Worm (Caenorhabditis elegans) whole organism, early embryonic: ENCODE results near the gene M02D8.6.
"Not testable (repeated sequence)": the region's sequence is repeated elsewhere in the genome, so short reads cannot be mapped to it uniquely, and the experiment has no call there.

Experiments used
- B0310.2 ChIP-seq: sonication (generic microtip); optimal IDR thresholded peaks from 2 replicates; lab custom pipeline; 2016; ENCODE audit warnings: mild to moderate bottlenecking, missing genetic modification characterization, missing compliant biosample characterization
- F13C5.2 ChIP-seq: sonication (generic microtip); optimal IDR thresholded peaks from 2 replicates; lab custom pipeline; 2017; ENCODE audit warnings: mild to moderate bottlenecking, missing genetic modification characterization, inconsistent platforms, missing compliant biosample characterization
- aly-1 ChIP-seq: sonication (generic microtip); optimal IDR thresholded peaks from 2 replicates; lab custom pipeline; 2016; ENCODE audit warnings: missing genetic modification characterization, missing compliant biosample characterization
- ama-1 ChIP-seq: fragments of 150-350 bp; optimal IDR thresholded peaks from 2 replicates; lab custom pipeline; 2014
- ceh-13 ChIP-seq: fragments of 200-800 bp; sonication (Bioruptor generic); optimal IDR thresholded peaks from 2 replicates; lab custom pipeline; 2018; ENCODE audit warnings: mild to moderate bottlenecking, missing genetic modification characterization, missing compliant biosample characterization
- ceh-36 ChIP-seq: sonication (generic microtip); optimal IDR thresholded peaks from 2 replicates; lab custom pipeline; 2016; ENCODE audit warnings: missing genetic modification characterization, inconsistent platforms, missing compliant biosample characterization
- ets-7 ChIP-seq: sonication (generic microtip); optimal IDR thresholded peaks from 2 replicates; lab custom pipeline; 2016; ENCODE audit warnings: missing genotype, missing genetic modification characterization, missing compliant biosample characterization
- flt-1 ChIP-seq: fragments of 200-800 bp; sonication (Bioruptor generic); IDR thresholded peaks from 2 replicates; pipeline ENCODE4 v1.3.6; 2022; ENCODE audit warnings: missing genetic modification characterization, missing compliant biosample characterization
- hmbx-1 ChIP-seq: sonication (generic microtip); optimal IDR thresholded peaks from 2 replicates; lab custom pipeline; 2016; ENCODE audit warnings: mild to moderate bottlenecking, missing genetic modification characterization, missing compliant biosample characterization
- hmg-4 ChIP-seq: fragments of 200-800 bp; sonication (Bioruptor generic); optimal IDR thresholded peaks from 2 replicates; lab custom pipeline; 2018; ENCODE audit warnings: mild to moderate bottlenecking, missing genetic modification characterization, missing compliant biosample characterization
- hnd-1 ChIP-seq: sonication (generic microtip); optimal IDR thresholded peaks from 2 replicates; lab custom pipeline; 2016; ENCODE audit warnings: missing genetic modification characterization, missing compliant biosample characterization
- pes-1 ChIP-seq: fragments of 200-800 bp; sonication (Bioruptor generic); IDR thresholded peaks from 2 replicates; pipeline ENCODE4 v1.3.6; 2022; ENCODE audit warnings: missing genetic modification reagents, missing genetic modification characterization, missing compliant biosample characterization
- scrt-1 ChIP-seq: fragments of 200-800 bp; sonication (Bioruptor generic); IDR thresholded peaks from 2 replicates; pipeline ENCODE4 v1.3.6; 2022; ENCODE audit warnings: missing genetic modification characterization, missing compliant biosample characterization
- sea-1 ChIP-seq: fragments of 200-800 bp; sonication (Bioruptor generic); conservative IDR thresholded peaks from 2 replicates; pipeline ENCODE4 v1.3.6; 2022; ENCODE audit warnings: missing genetic modification characterization, missing compliant biosample characterization
- tbx-11 ChIP-seq: fragments of 200-800 bp; sonication (Bioruptor generic); IDR thresholded peaks from 2 replicates; pipeline ENCODE4 v1.3.6; 2022; ENCODE audit warnings: missing genetic modification characterization, missing compliant biosample characterization
- tbx-37 ChIP-seq: fragments of 200-800 bp; sonication (Bioruptor generic); conservative IDR thresholded peaks from 2 replicates; pipeline ENCODE4 v1.3.6; 2022; ENCODE audit warnings: missing genetic modification reagents, missing genetic modification characterization, missing compliant biosample characterization
- tra-4 ChIP-seq: sonication (generic microtip); optimal IDR thresholded peaks from 2 replicates; lab custom pipeline; 2017; ENCODE audit warnings: missing genetic modification characterization, missing compliant biosample characterization

M02D8.6 gene

ce11 chrX:8731822-8732221 is at the start of gene M02D8.6:
Gene M02D8.6 (minus strand): TSS chrX:8731922.
- not testable (repeated sequence) for TF ChIP-seq hnd-1 (tag; lab: Kevin White, UChicago); B0310.2; F13C5.2 (tag; lab: Kevin White, UChicago)

- TF ChIP-seq tbx-11 (GFP tag; lab: Robert Waterston, UW) = no peak
- TF ChIP-seq hnd-1 (tag; lab: Kevin White, UChicago) = no peak
- TF ChIP-seq hmbx-1 (tag; lab: Kevin White, UChicago) = no peak
- no peak for TF ChIP-seq ets-7 (tag; lab: Kevin White, UChicago)
- TF ChIP-seq ceh-13 = no peak
- TF ChIP-seq sea-1 (GFP tag; lab: Robert Waterston, UW) = no peak
- TF ChIP-seq scrt-1 = no peak
- no peak for TF ChIP-seq hmg-4 (GFP tag; lab: Kevin White, UChicago)
Observed at ce11 chrX:8778558-8778957, 46.8 kb upstream of the M02D8.6 start, which contains the start of gene ZK721.4. Gene ZK721.4 (plus strand): TSS chrX:8778858.

- TF ChIP-seq ets-7 (tag; lab: Kevin White, UChicago) (no peak), ceh-36 (tag; lab: Kevin White, UChicago) (no peak), hmg-4 (GFP tag; lab: Kevin White, UChicago) (no peak)
Observed at ce11 chrX:8770316-8770715, 38.6 kb upstream of the M02D8.6 start.

DNA sequence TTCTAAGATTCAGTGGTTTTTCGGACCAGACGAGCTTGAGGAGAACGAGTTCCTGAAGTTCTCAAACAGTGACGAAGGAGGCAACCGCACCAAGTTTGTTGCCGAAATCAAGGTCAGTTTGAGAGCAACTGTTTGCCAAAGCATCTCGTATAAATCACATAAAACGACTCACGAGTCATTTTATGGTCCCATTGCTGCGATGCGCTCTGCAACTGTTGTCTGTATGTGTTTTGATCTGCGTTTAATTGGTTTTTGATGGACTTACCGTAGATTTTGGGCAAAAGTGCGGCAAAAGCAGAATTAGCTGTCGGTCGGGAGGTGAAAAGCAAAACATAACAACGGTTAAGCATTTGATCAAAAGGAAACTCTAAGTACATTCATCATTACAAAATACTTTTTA is 32.3 kb upstream of the M02D8.6 start:
- TF ChIP-seq F13C5.2 (tag; lab: Kevin White, UChicago) (no peak), scrt-1 (no peak), ama-1 (lab: Kevin White, UChicago) (no peak), aly-1 (tag; lab: Kevin White, UChicago) (no peak), flt-1 (GFP tag; lab: Robert Waterston, UW) (no peak), tbx-37 (GFP tag; lab: Robert Waterston, UW) (no peak), tbx-11 (GFP tag; lab: Robert Waterston, UW) (no peak), tra-4 (tag; lab: Kevin White, UChicago) (no peak), hmbx-1 (tag; lab: Kevin White, UChicago) (no peak), ceh-13 (no peak), pes-1 (GFP tag; lab: Robert Waterston, UW) (no peak), ceh-36 (tag; lab: Kevin White, UChicago) (no peak), ets-7 (tag; lab: Kevin White, UChicago) (no peak), hnd-1 (tag; lab: Kevin White, UChicago) (no peak), sea-1 (GFP tag; lab: Robert Waterston, UW) (no peak), hmg-4 (GFP tag; lab: Kevin White, UChicago) (no peak), B0310.2 (no peak)

DNA sequence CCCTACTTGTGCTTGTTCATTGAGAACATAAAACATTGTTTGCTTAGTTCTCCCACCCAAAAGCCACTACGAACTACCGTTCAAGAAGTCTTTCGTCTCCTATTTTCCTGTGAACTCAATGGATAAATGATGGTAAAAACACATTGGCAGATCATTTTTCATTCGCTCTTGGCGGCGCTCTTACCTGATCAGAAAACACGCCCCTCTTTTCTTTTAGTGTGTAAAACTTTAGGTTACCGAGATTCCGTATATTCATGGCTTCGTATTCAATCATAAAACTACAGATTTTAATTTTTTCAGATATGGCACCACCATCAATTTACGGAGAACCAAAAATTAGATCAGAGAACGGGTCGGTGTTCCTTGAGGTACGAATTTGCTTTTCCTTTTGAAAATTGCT is 31.9 kb upstream of the M02D8.6 start, which contains the start of gene zig-12:
TSS of gene zig-12 (plus strand) at position 301 of the 400 bp plus-strand sequence.
- TF ChIP-seq hnd-1 (tag; lab: Kevin White, UChicago) (no peak), ceh-13 (no peak), tra-4 (tag; lab: Kevin White, UChicago) (no peak), tbx-11 (GFP tag; lab: Robert Waterston, UW) (no peak), hmbx-1 (tag; lab: Kevin White, UChicago) (no peak), F13C5.2 (tag; lab: Kevin White, UChicago) (no peak), B0310.2 (no peak), tbx-37 (GFP tag; lab: Robert Waterston, UW) (no peak), aly-1 (tag; lab: Kevin White, UChicago) (no peak), flt-1 (GFP tag; lab: Robert Waterston, UW) (no peak), ceh-36 (tag; lab: Kevin White, UChicago) (no peak), pes-1 (GFP tag; lab: Robert Waterston, UW) (no peak), ets-7 (tag; lab: Kevin White, UChicago) (no peak), scrt-1 (no peak), ama-1 (lab: Kevin White, UChicago) (no peak), hmg-4 (GFP tag; lab: Kevin White, UChicago) (no peak)

DNA sequence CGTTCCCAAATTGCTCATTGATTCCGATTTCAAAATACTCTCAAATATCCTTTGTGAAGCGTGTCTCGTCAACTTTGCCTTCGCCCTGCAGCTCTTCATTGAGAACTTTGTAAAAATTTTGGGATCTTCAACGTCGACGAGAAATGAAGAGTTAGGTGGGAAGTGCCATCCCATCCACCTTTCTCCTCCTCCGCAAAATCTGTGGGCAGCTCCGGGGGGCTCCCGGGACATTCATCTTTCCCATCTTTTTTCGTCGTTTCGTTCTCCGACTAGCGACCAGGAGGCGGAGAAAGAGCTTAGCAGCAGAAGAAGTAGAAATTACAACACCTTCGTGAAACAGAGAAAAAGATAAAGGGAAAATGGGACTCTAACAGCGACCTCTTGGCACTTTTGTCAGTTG is 31.2 kb upstream of the M02D8.6 start:
- TF ChIP-seq hnd-1 (tag; lab: Kevin White, UChicago) (no peak), B0310.2 (no peak), sea-1 (GFP tag; lab: Robert Waterston, UW) (no peak), hmbx-1 (tag; lab: Kevin White, UChicago) (no peak), tbx-37 (GFP tag; lab: Robert Waterston, UW) (no peak)

ce11 chrX:8761497-8761896 is 29.8 kb upstream of the M02D8.6 start, which contains the start of gene M02D8.5:
Gene M02D8.5 (minus strand): TSS chrX:8761597.
- TF ChIP-seq pes-1 (GFP tag; lab: Robert Waterston, UW) = no peak
- TF ChIP-seq ama-1 (lab: Kevin White, UChicago) = no peak
- no peak for TF ChIP-seq B0310.2
- no peak for TF ChIP-seq tbx-11 (GFP tag; lab: Robert Waterston, UW)

DNA sequence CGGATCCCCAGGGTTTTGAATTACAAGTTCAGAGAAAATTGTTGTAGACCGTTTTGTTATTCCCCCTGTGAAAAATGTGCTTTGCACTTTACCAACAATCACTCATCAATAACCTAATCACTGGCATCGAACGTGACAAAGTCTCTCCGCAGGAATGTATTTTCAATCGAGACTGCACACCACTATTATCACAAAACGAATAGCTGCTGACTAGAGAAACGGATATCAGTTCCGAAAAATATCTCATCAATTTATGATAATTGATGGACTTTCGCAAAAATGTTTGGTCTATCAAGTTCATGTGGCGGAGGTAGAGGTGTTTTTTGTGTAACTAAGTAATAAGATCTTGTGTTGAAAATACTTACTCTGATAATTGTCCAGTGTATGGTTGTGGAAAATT is 29.3 kb upstream of the M02D8.6 start:
- TF ChIP-seq hnd-1 (tag; lab: Kevin White, UChicago) = no peak
- TF ChIP-seq aly-1 (tag; lab: Kevin White, UChicago) = no peak
- no peak for TF ChIP-seq ceh-13
- TF ChIP-seq flt-1 (GFP tag; lab: Robert Waterston, UW) = no peak
- TF ChIP-seq sea-1 (GFP tag; lab: Robert Waterston, UW) = no peak
- no peak for TF ChIP-seq ets-7 (tag; lab: Kevin White, UChicago)
- no peak for TF ChIP-seq F13C5.2 (tag; lab: Kevin White, UChicago)
- no peak for TF ChIP-seq pes-1 (GFP tag; lab: Robert Waterston, UW)
- no peak for TF ChIP-seq tbx-37 (GFP tag; lab: Robert Waterston, UW)
- no peak for TF ChIP-seq B0310.2
- no peak for TF ChIP-seq scrt-1
- no peak for TF ChIP-seq ceh-36 (tag; lab: Kevin White, UChicago)
- no peak for TF ChIP-seq hmg-4 (GFP tag; lab: Kevin White, UChicago)
